Worm (Caenorhabditis elegans) whole organism, L3 larva: ENCODE data around the gene str-103.

Experiments used
- ceh-82 ChIP-seq: fragments of 150-350 bp; optimal IDR thresholded peaks from 2 replicates; lab custom pipeline; 2014; ENCODE audit warnings: missing biosample characterization, missing genetic modification characterization
- ceh-9 ChIP-seq: sonication (generic microtip); optimal IDR thresholded peaks from 2 replicates; lab custom pipeline; 2018; ENCODE audit warnings: missing biosample characterization, missing genetic modification characterization
- jun-1 ChIP-seq: fragments of 150-350 bp; optimal IDR thresholded peaks from 2 replicates; lab custom pipeline; 2014; ENCODE audit warnings: missing biosample characterization, missing genetic modification reagents, missing genetic modification characterization
- nhr-11 ChIP-seq: fragments of 150-350 bp; optimal IDR thresholded peaks from 2 replicates; lab custom pipeline; 2014; ENCODE audit warnings: missing biosample characterization, missing genetic modification characterization
- nhr-12 ChIP-seq: fragments of 150-350 bp; optimal IDR thresholded peaks from 2 replicates; lab custom pipeline; 2014; ENCODE audit warnings: missing biosample characterization, missing genetic modification characterization
- nhr-23 ChIP-seq: fragments of 150-350 bp; optimal IDR thresholded peaks from 2 replicates; lab custom pipeline; 2014; ENCODE audit warnings: missing biosample characterization, missing genetic modification reagents, missing genetic modification characterization
- nhr-25 ChIP-seq: sonication (generic microtip); optimal IDR thresholded peaks from 2 replicates; lab custom pipeline; 2017; ENCODE audit warnings: missing biosample characterization, missing genetic modification characterization
- nhr-43 ChIP-seq: sonication (generic microtip); optimal IDR thresholded peaks from 2 replicates; lab custom pipeline; 2016; ENCODE audit warnings: mild to moderate bottlenecking, missing genetic modification characterization, missing compliant biosample characterization; ENCODE audit not compliant: poor library complexity, severe bottlenecking
- nhr-76 ChIP-seq: fragments of 150-350 bp; sonication (generic microtip); optimal IDR thresholded peaks from 5 replicates; lab custom pipeline; 2014; ENCODE audit warnings: missing biosample characterization, missing genetic modification characterization
- nhr-77 ChIP-seq: fragments of 150-350 bp; optimal IDR thresholded peaks from 2 replicates; lab custom pipeline; 2014; ENCODE audit warnings: missing biosample characterization, missing genetic modification characterization
- snpc-4 ChIP-seq: fragments of 150-350 bp; optimal IDR thresholded peaks from 2 replicates; lab custom pipeline; 2014; ENCODE audit warnings: missing biosample characterization, missing genetic modification characterization
- unc-62 ChIP-seq: fragments of 150-350 bp; sonication (generic microtip); optimal IDR thresholded peaks from 4 replicates; lab custom pipeline; 2014; ENCODE audit warnings: missing biosample characterization, missing genetic modification reagents, missing genetic modification characterization

DNA sequence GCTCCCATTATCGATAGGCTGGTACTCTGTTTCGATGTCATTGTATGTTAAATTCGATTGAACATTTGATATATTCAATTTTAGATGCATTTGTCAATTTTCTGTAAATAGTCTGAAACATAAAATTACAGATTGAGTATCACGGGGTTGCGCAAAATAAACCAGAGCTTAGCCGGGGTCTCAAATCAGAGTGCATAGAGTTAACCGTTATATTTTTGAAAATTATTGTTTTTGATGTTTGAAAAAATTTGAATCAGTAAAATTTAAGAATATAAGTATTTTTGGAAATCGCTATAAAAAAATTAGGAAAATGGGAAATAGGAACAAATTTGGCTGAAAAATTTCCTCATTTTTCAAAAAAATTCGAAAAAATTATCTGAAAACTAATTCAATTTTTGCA is 41.1 kb upstream of the str-103 start, which contains the start of gene F10A3.17:
- no peak for TF ChIP-seq nhr-11 (tag; lab: Kevin White, UChicago)
- no peak for TF ChIP-seq unc-62
- no peak for TF ChIP-seq jun-1
- TF ChIP-seq nhr-12 (tag; lab: Kevin White, UChicago), result no peak
- no peak for TF ChIP-seq nhr-23 (tag; lab: Kevin White, UChicago)
- TF ChIP-seq snpc-4 (tag; lab: Kevin White, UChicago), result no peak
- TF ChIP-seq nhr-25 (tag; lab: Kevin White, UChicago), result no peak
- no peak for TF ChIP-seq ceh-9 (tag; lab: Kevin White, UChicago)
- TF ChIP-seq nhr-43 (tag; lab: Kevin White, UChicago), result no peak
- no peak for TF ChIP-seq ceh-82 (tag; lab: Kevin White, UChicago)
- TF ChIP-seq nhr-77 (tag; lab: Kevin White, UChicago), result no peak
- TF ChIP-seq nhr-76 (tag; lab: Kevin White, UChicago), result no peak
